Fruit fly (Drosophila melanogaster) whole organism, embryonic: ENCODE results near the gene LSm3.

Experiments
- CG10431 ChIP-seq: fragments of 200-800 bp; sonication (Bioruptor generic); optimal IDR thresholded peaks from 3 replicates; lab custom pipeline; 2018; ENCODE audit warnings: missing biosample characterization, mild to moderate bottlenecking, missing genetic modification characterization
- CG12219 ChIP-seq: fragments of 200-800 bp; sonication (Bioruptor generic); optimal IDR thresholded peaks from 3 replicates; lab custom pipeline; 2018; ENCODE audit warnings: missing biosample characterization, mild to moderate bottlenecking, missing genetic modification characterization
- CG13424 ChIP-seq: fragments of 200-800 bp; sonication (Bioruptor generic); optimal IDR thresholded peaks from 2 replicates; lab custom pipeline; 2019; ENCODE audit warnings: missing biosample characterization, mild to moderate bottlenecking, missing genetic modification characterization, moderate library complexity
- CG15479 ChIP-seq: fragments of 200-800 bp; sonication (Bioruptor generic); optimal IDR thresholded peaks from 3 replicates; lab custom pipeline; 2019; ENCODE audit warnings: missing biosample characterization, mild to moderate bottlenecking, missing genetic modification characterization, moderate library complexity
- CG1602 ChIP-seq: fragments of 200-800 bp; sonication (Bioruptor generic); optimal IDR thresholded peaks from 3 replicates; lab custom pipeline; 2016; ENCODE audit warnings: missing biosample characterization, missing genetic modification characterization
- CG17361 ChIP-seq: fragments of 200-800 bp; sonication (Bioruptor generic); IDR thresholded peaks from 3 replicates; pipeline ENCODE4 v1.3.6; 2022; ENCODE audit warnings: missing biosample characterization, missing genetic modification characterization
- CG1792 ChIP-seq: fragments of 200-800 bp; sonication (Bioruptor generic); optimal IDR thresholded peaks from 2 replicates; lab custom pipeline; 2016; ENCODE audit warnings: missing biosample characterization, missing genetic modification characterization
- CG3407 ChIP-seq: fragments of 200-800 bp; sonication (Bioruptor generic); optimal IDR thresholded peaks from 2 replicates; lab custom pipeline; 2018; ENCODE audit warnings: missing biosample characterization, mild to moderate bottlenecking, missing genetic modification characterization
- CG43689 ChIP-seq: fragments of 200-800 bp; sonication (Bioruptor generic); IDR thresholded peaks from 2 replicates; pipeline ENCODE4 v1.3.6; 2022; ENCODE audit warnings: missing biosample characterization, missing genetic modification characterization
- CG4707 ChIP-seq: fragments of 200-800 bp; sonication (Bioruptor generic); optimal IDR thresholded peaks from 2 replicates; lab custom pipeline; 2018; ENCODE audit warnings: missing biosample characterization, mild to moderate bottlenecking, missing genetic modification characterization, moderate library complexity
- CG6272 ChIP-seq: fragments of 200-800 bp; sonication (Bioruptor generic); IDR thresholded peaks from 2 replicates; pipeline ENCODE4 v1.3.6; 2022; ENCODE audit warnings: missing biosample characterization, missing genetic modification characterization
- CG6689 ChIP-seq: fragments of 200-800 bp; sonication (Bioruptor generic); IDR thresholded peaks from 2 replicates; pipeline ENCODE4 v1.3.6; 2022; ENCODE audit warnings: missing biosample characterization, missing genetic modification characterization
- CG7357 ChIP-seq: fragments of 200-800 bp; sonication (Bioruptor generic); IDR thresholded peaks from 3 replicates; pipeline ENCODE4 v1.3.6; 2022; ENCODE audit warnings: missing biosample characterization, missing genetic modification characterization
- CG7745 ChIP-seq: fragments of 200-800 bp; sonication (Bioruptor generic); optimal IDR thresholded peaks from 2 replicates; lab custom pipeline; 2018; ENCODE audit warnings: missing biosample characterization, mild to moderate bottlenecking, missing genetic modification characterization, moderate library complexity
- CG8478 ChIP-seq: fragments of >200 bp; optimal IDR thresholded peaks from 2 replicates; lab custom pipeline; 2018
- CG8944 ChIP-seq: fragments of 200-800 bp; sonication (Bioruptor generic); optimal IDR thresholded peaks from 3 replicates; lab custom pipeline; 2016; ENCODE audit warnings: missing biosample characterization, missing genetic modification characterization
- CG9727 ChIP-seq: fragments of 200-800 bp; sonication (Bioruptor generic); optimal IDR thresholded peaks from 3 replicates; lab custom pipeline; 2017; ENCODE audit warnings: missing biosample characterization, mild to moderate bottlenecking, missing genetic modification characterization
- D19A ChIP-seq: fragments of 200-800 bp; optimal IDR thresholded peaks from 3 replicates; lab custom pipeline; 2019; ENCODE audit warnings: missing biosample characterization, mild to moderate bottlenecking, missing genetic modification characterization, moderate library complexity
- Dfd ChIP-seq, 2 experiments: fragments of >200 bp; optimal IDR thresholded peaks; 2 replicates each; lab custom pipeline; 2017; ENCODE audit warnings: missing biosample characterization in 2 of 2, missing genetic modification characterization in 2 of 2
- Gsc ChIP-seq: fragments of 200-800 bp; sonication (Bioruptor generic); IDR thresholded peaks from 2 replicates; pipeline ENCODE4 v1.3.6; 2022; ENCODE audit warnings: missing biosample characterization, missing genetic modification characterization
- HmgD ChIP-seq: fragments of 200-800 bp; sonication (Bioruptor generic); optimal IDR thresholded peaks from 3 replicates; lab custom pipeline; 2016; ENCODE audit warnings: missing biosample characterization, missing genetic modification characterization
- Hr39 ChIP-seq: fragments of >200 bp; optimal IDR thresholded peaks from 2 replicates; lab custom pipeline; 2017
- Meics ChIP-seq: fragments of 200-800 bp; sonication (Bioruptor generic); optimal IDR thresholded peaks from 2 replicates; lab custom pipeline; 2017; ENCODE audit warnings: missing biosample characterization, mild to moderate bottlenecking, missing genetic modification characterization
- Nf-YC ChIP-seq: fragments of 200-800 bp; optimal IDR thresholded peaks from 3 replicates; lab custom pipeline; 2019; ENCODE audit warnings: missing biosample characterization, mild to moderate bottlenecking, missing genetic modification characterization, moderate library complexity
- Sox100B ChIP-seq: fragments of 200-800 bp; sonication (Bioruptor generic); optimal IDR thresholded peaks from 3 replicates; lab custom pipeline; 2018; ENCODE audit warnings: missing biosample characterization, mild to moderate bottlenecking, missing genetic modification characterization
- aop ChIP-seq: fragments of 200-800 bp; sonication (Bioruptor generic); IDR thresholded peaks from 2 replicates; pipeline ENCODE4 v1.3.6; 2022; ENCODE audit warnings: missing biosample characterization, missing genetic modification characterization
- az2 ChIP-seq: fragments of 200-800 bp; sonication (Bioruptor generic); optimal IDR thresholded peaks from 3 replicates; lab custom pipeline; 2016; ENCODE audit warnings: missing biosample characterization, missing genetic modification characterization
- caup ChIP-seq: fragments of 200-800 bp; sonication (Bioruptor generic); optimal IDR thresholded peaks from 3 replicates; lab custom pipeline; 2017; ENCODE audit warnings: missing biosample characterization, mild to moderate bottlenecking, missing genetic modification characterization, moderate library complexity; ENCODE audit not compliant: severe bottlenecking
- chm ChIP-seq: fragments of 200-800 bp; sonication (Bioruptor generic); IDR thresholded peaks from 2 replicates; pipeline ENCODE4 v1.3.6; 2022; ENCODE audit warnings: missing biosample characterization, missing genetic modification characterization
- chn ChIP-seq: fragments of 200-800 bp; sonication (Bioruptor generic); optimal IDR thresholded peaks from 2 replicates; lab custom pipeline; 2016; ENCODE audit warnings: missing biosample characterization, missing genetic modification characterization
- crc ChIP-seq: fragments of 200-800 bp; sonication (Bioruptor generic); optimal IDR thresholded peaks from 2 replicates; lab custom pipeline; 2016; ENCODE audit warnings: missing biosample characterization, missing genetic modification characterization
- dysf ChIP-seq: fragments of 200-800 bp; sonication (Bioruptor generic); IDR thresholded peaks from 3 replicates; pipeline ENCODE4 v1.3.6; 2022; ENCODE audit warnings: missing biosample characterization, missing genetic modification characterization
- ewg ChIP-seq: fragments of 200-800 bp; sonication (Bioruptor generic); optimal IDR thresholded peaks from 3 replicates; lab custom pipeline; 2017; ENCODE audit warnings: mild to moderate bottlenecking, missing biosample characterization, missing genetic modification reagents, missing genetic modification characterization
- fd96Cb ChIP-seq: fragments of 200-800 bp; sonication (Bioruptor generic); optimal IDR thresholded peaks from 2 replicates; lab custom pipeline; 2018; ENCODE audit warnings: missing biosample characterization, mild to moderate bottlenecking, missing genetic modification characterization, moderate library complexity
- hkb ChIP-seq, 2 experiments: fragments of 200-800 bp in 1 of 2; fragments of >200 bp in 1 of 2; sonication (Bioruptor generic) in 1 of 2; IDR thresholded peaks in 1 of 2; optimal IDR thresholded peaks in 1 of 2; 2 replicates each; pipeline versions ENCODE4 v1.3.6 to Lab custom; 2017 to 2022; ENCODE audit warnings: missing biosample characterization in 1 of 2, missing genetic modification characterization in 1 of 2
- kay ChIP-seq: fragments of 200-800 bp; sonication (Bioruptor generic); optimal IDR thresholded peaks from 2 replicates; lab custom pipeline; 2016; ENCODE audit warnings: missing biosample characterization, missing genetic modification characterization
- kni ChIP-seq: fragments of 200-800 bp; sonication (Bioruptor generic); optimal IDR thresholded peaks from 3 replicates; lab custom pipeline; 2017; ENCODE audit warnings: mild to moderate bottlenecking, missing biosample characterization, missing genetic modification reagents, missing genetic modification characterization
- lbe ChIP-seq: fragments of 200-800 bp; sonication (Bioruptor generic); optimal IDR thresholded peaks from 2 replicates; lab custom pipeline; 2016; ENCODE audit warnings: missing biosample characterization, mild to moderate bottlenecking, missing genetic modification characterization
- lmd ChIP-seq: fragments of 200-800 bp; sonication (Bioruptor generic); IDR thresholded peaks from 2 replicates; pipeline ENCODE4 v1.3.6; 2022; ENCODE audit warnings: missing biosample characterization, missing genetic modification characterization
- luna ChIP-seq: fragments of 200-800 bp; sonication (Bioruptor generic); optimal IDR thresholded peaks from 2 replicates; lab custom pipeline; 2016; ENCODE audit warnings: missing biosample characterization, missing genetic modification characterization
- nmo ChIP-seq: fragments of 200-800 bp; sonication (Bioruptor generic); optimal IDR thresholded peaks from 2 replicates; lab custom pipeline; 2018; ENCODE audit warnings: missing biosample characterization, mild to moderate bottlenecking, missing genetic modification characterization, moderate library complexity
- onecut ChIP-seq: fragments of 200-800 bp; sonication (Bioruptor generic); IDR thresholded peaks from 2 replicates; pipeline ENCODE4 v1.3.6; 2022; ENCODE audit warnings: missing biosample characterization, missing genetic modification characterization
- prd ChIP-seq, 3 experiments: fragments of >200 bp in 2 of 3; fragments of 200-800 bp in 1 of 3; sonication (Bioruptor generic) in 1 of 3; optimal IDR thresholded peaks in 2 of 3; IDR thresholded peaks in 1 of 3; 2 replicates in 2 of 3; 3 replicates in 1 of 3; pipeline versions ENCODE4 v1.3.6 to Lab custom; 2017 to 2022; ENCODE audit warnings: missing biosample characterization in 1 of 3, missing genetic modification characterization in 1 of 3
- salm ChIP-seq: fragments of 200-800 bp; sonication (Bioruptor generic); optimal IDR thresholded peaks from 2 replicates; lab custom pipeline; 2018; ENCODE audit warnings: missing biosample characterization, mild to moderate bottlenecking, missing genetic modification characterization
- schlank ChIP-seq: fragments of 200-800 bp; sonication (Bioruptor generic); optimal IDR thresholded peaks from 2 replicates; lab custom pipeline; 2018; ENCODE audit warnings: missing biosample characterization, mild to moderate bottlenecking, missing genetic modification characterization
- sim ChIP-seq: fragments of 200-800 bp; sonication (Bioruptor generic); IDR thresholded peaks from 2 replicates; pipeline ENCODE4 v1.3.6; 2022; ENCODE audit warnings: missing biosample characterization, missing genetic modification characterization
- so ChIP-seq: fragments of 200-800 bp; sonication (Bioruptor generic); IDR thresholded peaks from 3 replicates; pipeline ENCODE4 v1.3.6; 2022; ENCODE audit warnings: missing biosample characterization, missing genetic modification characterization
- sug ChIP-seq: fragments of 200-800 bp; optimal IDR thresholded peaks from 2 replicates; lab custom pipeline; 2019; ENCODE audit warnings: missing biosample characterization, mild to moderate bottlenecking, missing genetic modification characterization, moderate library complexity
- tin ChIP-seq: fragments of 200-800 bp; sonication (Bioruptor generic); optimal IDR thresholded peaks from 3 replicates; lab custom pipeline; 2016; ENCODE audit warnings: missing biosample characterization, missing genetic modification characterization
- ttk ChIP-seq: fragments of 200-800 bp; sonication (Bioruptor generic); IDR thresholded peaks from 2 replicates; pipeline ENCODE4 v2.1.2; 2022; ENCODE audit warnings: missing biosample characterization, missing genetic modification characterization

Gene LSm3

DNA sequence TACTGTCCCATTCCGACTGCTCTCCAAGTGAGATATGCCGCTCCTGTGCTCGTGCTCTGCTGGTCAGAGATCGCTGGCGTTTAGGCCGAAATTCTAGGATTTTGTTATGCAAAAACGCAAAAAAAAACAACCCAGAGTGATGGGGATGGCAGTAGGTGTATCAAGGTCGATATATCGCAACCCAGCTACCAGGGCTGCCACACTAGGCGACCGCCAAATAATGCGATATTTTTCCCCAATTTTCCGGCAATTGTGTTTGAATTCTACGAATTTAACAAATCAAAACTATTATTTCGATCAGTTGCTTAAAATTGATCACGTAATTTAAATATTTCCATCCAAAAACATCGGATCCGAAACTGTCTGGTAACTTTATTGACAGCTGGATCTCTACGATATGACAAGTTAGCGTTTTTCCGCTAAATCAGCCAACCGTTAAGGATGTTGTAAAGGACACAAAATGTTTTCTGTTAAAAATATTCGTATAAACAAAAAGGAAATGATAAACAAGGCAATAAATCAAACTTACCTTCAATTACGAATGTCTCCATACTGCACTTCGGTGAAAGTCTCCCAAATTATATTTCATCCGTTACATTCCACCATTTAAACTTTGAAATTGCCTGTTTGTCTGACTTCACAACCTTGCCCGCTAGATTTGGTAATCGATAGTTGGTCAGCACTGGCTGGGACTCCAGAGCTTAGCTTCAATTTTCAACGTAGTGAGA, 41.6 kb downstream of the LSm3 start, which contains the start of gene spas (continued):
- TF ChIP-seq CG4707 (GFP tag; lab: Kevin White, UChicago) = no peak
- TF ChIP-seq CG17361 (GFP tag; lab: Robert Waterston, UW) = peak; percentile 86
- TF ChIP-seq chn (GFP tag; lab: Kevin White, UChicago) = peak; percentile 80
- TF ChIP-seq CG6272 = peak; percentile 87
- TF ChIP-seq lbe = no peak
- TF ChIP-seq sim (GFP tag; lab: Robert Waterston, UW) = peak; percentile 66
- TF ChIP-seq Gsc (GFP tag; lab: Robert Waterston, UW) = peak; percentile 49; the same call in 1 of the 2 replicates
- peak; percentile 49 for TF ChIP-seq ewg
- peak; percentile 83 for TF ChIP-seq CG9727 (GFP tag; lab: Kevin White, UChicago)
- peak; percentile 74 for TF ChIP-seq lmd (GFP tag; lab: Robert Waterston, UW)
- no peak for TF ChIP-seq CG43689 (GFP tag; lab: Robert Waterston, UW)
- no peak for TF ChIP-seq CG8478 (lab: Kevin White, UChicago)
- TF ChIP-seq caup (GFP tag; lab: Kevin White, UChicago) = peak; percentile 34
- TF ChIP-seq prd (optimal IDR thresholded peaks at IDR 0.05; lab: Kevin White, UChicago) = no peak
- TF ChIP-seq prd (GFP tag; IDR thresholded peaks at IDR 0.05; lab: Robert Waterston, UW) = peak; percentile 91
- peak; percentile 66 for TF ChIP-seq fd96Cb
- peak; percentile 26; the same call in 1 of the 2 replicates for TF ChIP-seq onecut (GFP tag; lab: Robert Waterston, UW)
- TF ChIP-seq chm (GFP tag; lab: Robert Waterston, UW) = peak; percentile 11; the same call in 1 of the 2 replicates
- TF ChIP-seq Meics (GFP tag; lab: Kevin White, UChicago) = peak; percentile 54
- no peak for TF ChIP-seq Nf-YC (tag; lab: Kevin White, UChicago)
- TF ChIP-seq CG8944 (GFP tag; lab: Kevin White, UChicago) = peak; percentile 58
- no peak for TF ChIP-seq D19A (tag; lab: Kevin White, UChicago)
- TF ChIP-seq CG15479 = no peak
- TF ChIP-seq CG7745 (tag; lab: Kevin White, UChicago) = no peak
- peak; percentile 11 for TF ChIP-seq CG12219 (GFP tag; lab: Kevin White, UChicago)
- TF ChIP-seq schlank = peak; percentile 22
- TF ChIP-seq CG1602 (GFP tag; lab: Kevin White, UChicago) = peak; percentile 54
- TF ChIP-seq sug (tag; lab: Kevin White, UChicago) = peak; percentile 58
- TF ChIP-seq CG10431 (GFP tag; lab: Kevin White, UChicago) = no peak
- TF ChIP-seq aop = no peak
- TF ChIP-seq nmo = peak; percentile 87
- peak; percentile 67 for TF ChIP-seq ttk (GFP tag; lab: Robert Waterston, UW)
- peak; percentile 22 for TF ChIP-seq CG1792 (GFP tag; lab: Kevin White, UChicago)
- peak; percentile 74 for TF ChIP-seq dysf
- no peak for TF ChIP-seq luna (GFP tag; lab: Kevin White, UChicago)
- TF ChIP-seq kay = peak; percentile 30
- TF ChIP-seq hkb (optimal IDR thresholded peaks at IDR 0.05; lab: Kevin White, UChicago) = peak; percentile 41
- TF ChIP-seq hkb (GFP tag; IDR thresholded peaks at IDR 0.05; lab: Robert Waterston, UW) = peak; percentile 55
- peak; percentile 46 for TF ChIP-seq CG3407 (GFP tag; lab: Kevin White, UChicago)
- TF ChIP-seq kni (GFP tag; lab: Kevin White, UChicago) = peak; percentile 28
- peak; percentile 71 for TF ChIP-seq CG6689 (GFP tag; lab: Robert Waterston, UW)
- TF ChIP-seq Sox100B (GFP tag; lab: Kevin White, UChicago) = no peak
- no peak for TF ChIP-seq salm
- TF ChIP-seq az2 (GFP tag; lab: Kevin White, UChicago) = peak; percentile 57
- TF ChIP-seq HmgD (GFP tag; lab: Kevin White, UChicago) = peak; percentile 50
- TF ChIP-seq CG7357 = peak; percentile 66; the same call in 2 of the 3 replicates
- no peak for TF ChIP-seq so (GFP tag; lab: Robert Waterston, UW)
- no peak for TF ChIP-seq Dfd (GFP tag; optimal IDR thresholded peaks at IDR 0.05; lab: Kevin White, UChicago)
- TF ChIP-seq crc (GFP tag; lab: Kevin White, UChicago) = peak; percentile 16
- peak; percentile 68 for TF ChIP-seq CG13424 (tag; lab: Kevin White, UChicago)
- peak; percentile 72 for TF ChIP-seq tin (GFP tag; lab: Kevin White, UChicago)
- no peak for TF ChIP-seq Hr39 (lab: Kevin White, UChicago)
